Worm (Caenorhabditis elegans) whole organism, L4 larva: ENCODE results near the gene B0034.7.

Experiments
- F26F4.8 ChIP-seq: fragments of 200-800 bp; sonication (Bioruptor generic); conservative IDR thresholded peaks from 2 replicates; pipeline ENCODE4 v1.3.6; 2022; ENCODE audit warnings: missing genetic modification characterization, missing compliant biosample characterization
- F37D6.2 ChIP-seq: sonication (generic microtip); optimal IDR thresholded peaks from 2 replicates; lab custom pipeline; 2016; ENCODE audit warnings: mild to moderate bottlenecking, missing genetic modification characterization, missing compliant biosample characterization
- F44E2.7 ChIP-seq: fragments of 200-800 bp; sonication (Bioruptor generic); IDR thresholded peaks from 2 replicates; pipeline ENCODE4 v2.1.2; 2022; ENCODE audit warnings: missing genetic modification characterization, missing compliant biosample characterization
- T20F7.1 ChIP-seq: fragments of 200-800 bp; sonication (Bioruptor generic); optimal IDR thresholded peaks from 2 replicates; lab custom pipeline; 2018; ENCODE audit warnings: mild to moderate bottlenecking, missing genetic modification characterization, missing compliant biosample characterization
- T26A8.4 ChIP-seq: fragments of 200-800 bp; sonication (Bioruptor generic); IDR thresholded peaks from 2 replicates; pipeline ENCODE4 v1.3.6; 2022; ENCODE audit warnings: missing genetic modification characterization, missing compliant biosample characterization
- Y48G9A.11 ChIP-seq: fragments of 200-800 bp; sonication (Bioruptor generic); IDR thresholded peaks from 2 replicates; pipeline ENCODE4 v1.3.6; 2022; ENCODE audit warnings: missing genetic modification reagents, missing genetic modification characterization, missing compliant biosample characterization
- Y75B8A.6 ChIP-seq: fragments of 200-800 bp; sonication (Bioruptor generic); IDR thresholded peaks from 2 replicates; pipeline ENCODE4 v1.3.6; 2022; ENCODE audit warnings: missing genetic modification reagents, missing genetic modification characterization, missing compliant biosample characterization
- ZK337.2 ChIP-seq: fragments of 200-800 bp; sonication (Bioruptor generic); IDR thresholded peaks from 2 replicates; pipeline ENCODE4 v1.3.6; 2022; ENCODE audit warnings: missing genetic modification reagents, missing genetic modification characterization, missing compliant biosample characterization
- ZK546.5 ChIP-seq, 2 experiments: sonication (generic microtip); optimal IDR thresholded peaks; 2 replicates each; lab custom pipeline; 2017; ENCODE audit warnings: missing biosample characterization in 2 of 2, missing genetic modification characterization in 2 of 2
- aha-1 ChIP-seq: fragments of 150-350 bp; peaks from one replicate; lab custom pipeline; 2014; ENCODE audit warnings: missing biosample characterization, missing genetic modification characterization
- aly-2 ChIP-seq: sonication (generic microtip); optimal IDR thresholded peaks from 2 replicates; lab custom pipeline; 2018; ENCODE audit warnings: missing biosample characterization, missing genetic modification characterization
- arid-1 ChIP-seq: fragments of 200-800 bp; sonication (Bioruptor generic); conservative IDR thresholded peaks from 2 replicates; pipeline ENCODE4 v1.3.6; 2022; ENCODE audit warnings: missing genetic modification reagents, missing genetic modification characterization, missing compliant biosample characterization
- attf-4 ChIP-seq: sonication (generic microtip); optimal IDR thresholded peaks from 3 replicates; lab custom pipeline; 2017; ENCODE audit warnings: missing biosample characterization, missing genetic modification characterization
- ceh-20 ChIP-seq: fragments of 200-800 bp; sonication (Bioruptor generic); IDR thresholded peaks from 2 replicates; pipeline ENCODE4 v1.3.6; 2022; ENCODE audit warnings: missing genetic modification reagents, missing genetic modification characterization, missing compliant biosample characterization
- ceh-32 ChIP-seq: sonication (generic microtip); optimal IDR thresholded peaks from 2 replicates; lab custom pipeline; 2016; ENCODE audit warnings: mild to moderate bottlenecking, missing genetic modification characterization, missing compliant biosample characterization; ENCODE audit not compliant: poor library complexity
- ceh-44 ChIP-seq: fragments of 200-800 bp; sonication (Bioruptor generic); IDR thresholded peaks from 2 replicates; pipeline ENCODE4 v1.3.6; 2022; ENCODE audit warnings: missing genetic modification reagents, missing genetic modification characterization, missing compliant biosample characterization
- ceh-62 ChIP-seq: sonication (generic microtip); optimal IDR thresholded peaks from 2 replicates; lab custom pipeline; 2017; ENCODE audit warnings: missing biosample characterization, missing genetic modification characterization
- ces-1 ChIP-seq: fragments of 150-350 bp; sonication (generic microtip); optimal IDR thresholded peaks from 4 replicates; lab custom pipeline; 2014; ENCODE audit warnings: missing biosample characterization, missing genetic modification reagents, missing genetic modification characterization
- daf-19 ChIP-seq: fragments of 200-800 bp; sonication (Bioruptor generic); conservative IDR thresholded peaks from 2 replicates; pipeline ENCODE4 v1.3.6; 2022; ENCODE audit warnings: missing genetic modification characterization, missing compliant biosample characterization
- dmd-8 ChIP-seq: fragments of 200-800 bp; sonication (Bioruptor generic); IDR thresholded peaks from 2 replicates; pipeline ENCODE4 v1.3.6; 2022; ENCODE audit warnings: missing genetic modification characterization, missing compliant biosample characterization
- duxl-1 ChIP-seq: sonication (generic microtip); optimal IDR thresholded peaks from 2 replicates; lab custom pipeline; 2016; ENCODE audit warnings: mild to moderate bottlenecking, missing genetic modification characterization, moderate library complexity, missing compliant biosample characterization; ENCODE audit not compliant: poor library complexity
- egl-27 ChIP-seq: sonication (generic microtip); optimal IDR thresholded peaks from 3 replicates; lab custom pipeline; 2017; ENCODE audit warnings: missing biosample characterization, missing genetic modification reagents, missing genetic modification characterization
- egl-43 ChIP-seq: fragments of 200-800 bp; sonication (Bioruptor generic); IDR thresholded peaks from 2 replicates; pipeline ENCODE4 v1.3.6; 2022; ENCODE audit warnings: missing genetic modification reagents, missing genetic modification characterization, missing compliant biosample characterization
- fkh-10 ChIP-seq: fragments of 150-350 bp; optimal IDR thresholded peaks from 2 replicates; lab custom pipeline; 2014; ENCODE audit warnings: missing biosample characterization, missing genetic modification reagents, missing genetic modification characterization
- gei-8 ChIP-seq: fragments of 200-800 bp; sonication (Bioruptor generic); optimal IDR thresholded peaks from 2 replicates; lab custom pipeline; 2018; ENCODE audit warnings: mild to moderate bottlenecking, missing genetic modification characterization, missing compliant biosample characterization
- hlh-11 ChIP-seq: fragments of 200-800 bp; sonication (Bioruptor generic); optimal IDR thresholded peaks from 2 replicates; lab custom pipeline; 2018; ENCODE audit warnings: mild to moderate bottlenecking, missing genetic modification characterization, missing compliant biosample characterization
- hmg-1.1 ChIP-seq: fragments of 200-800 bp; sonication (Bioruptor generic); IDR thresholded peaks from 2 replicates; pipeline ENCODE4 v1.3.6; 2022; ENCODE audit warnings: missing genetic modification reagents, missing genetic modification characterization, missing compliant biosample characterization
- lin-1 ChIP-seq: fragments of 200-800 bp; sonication (Bioruptor generic); IDR thresholded peaks from 2 replicates; pipeline ENCODE4 v1.3.6; 2022; ENCODE audit warnings: missing genetic modification reagents, missing genetic modification characterization, missing compliant biosample characterization
- lin-13 ChIP-seq: fragments of 150-350 bp; optimal IDR thresholded peaks from 2 replicates; lab custom pipeline; 2014; ENCODE audit warnings: missing biosample characterization, missing genetic modification reagents, missing genetic modification characterization
- lin-39 ChIP-seq: fragments of 150-350 bp; optimal IDR thresholded peaks from 2 replicates; lab custom pipeline; 2014; ENCODE audit warnings: missing biosample characterization, missing genetic modification reagents, missing genetic modification characterization
- madf-5 ChIP-seq, 2 experiments: fragments of 200-800 bp; sonication (Bioruptor generic); IDR thresholded peaks; 2 replicates each; pipeline ENCODE4 v1.3.6; 2022; ENCODE audit warnings: missing compliant biosample characterization in 2 of 2, missing genetic modification characterization in 2 of 2
- mdt-29 ChIP-seq: fragments of 200-800 bp; sonication (Bioruptor generic); IDR thresholded peaks from 2 replicates; pipeline ENCODE4 v1.3.6; 2022; ENCODE audit warnings: missing genetic modification reagents, missing genetic modification characterization, missing compliant biosample characterization
- nhr-10 ChIP-seq: fragments of 150-350 bp; optimal IDR thresholded peaks from 2 replicates; lab custom pipeline; 2014; ENCODE audit warnings: missing biosample characterization, missing genetic modification characterization
- nhr-102 ChIP-seq: sonication (generic microtip); optimal IDR thresholded peaks from 2 replicates; lab custom pipeline; 2016; ENCODE audit warnings: mild to moderate bottlenecking, missing genetic modification characterization, moderate library complexity, missing compliant biosample characterization
- nhr-111 ChIP-seq: fragments of 200-800 bp; sonication (Bioruptor generic); optimal IDR thresholded peaks from 2 replicates; lab custom pipeline; 2018; ENCODE audit warnings: mild to moderate bottlenecking, missing genetic modification characterization, missing compliant biosample characterization
- nhr-237 ChIP-seq: sonication (generic microtip); optimal IDR thresholded peaks from 2 replicates; lab custom pipeline; 2017; ENCODE audit warnings: missing biosample characterization, missing genetic modification characterization
- nhr-28 ChIP-seq: fragments of 150-350 bp; optimal IDR thresholded peaks from 2 replicates; lab custom pipeline; 2014; ENCODE audit warnings: missing biosample characterization, missing genetic modification characterization
- nhr-6 ChIP-seq: fragments of 150-350 bp; optimal IDR thresholded peaks from 2 replicates; lab custom pipeline; 2014; ENCODE audit warnings: missing biosample characterization, missing genetic modification characterization
- php-3 ChIP-seq: fragments of 200-800 bp; sonication (Bioruptor generic); IDR thresholded peaks from 2 replicates; pipeline ENCODE4 v1.3.6; 2022; ENCODE audit warnings: missing genetic modification reagents, missing genetic modification characterization, missing compliant biosample characterization
- saeg-2 ChIP-seq: fragments of 200-800 bp; sonication (Bioruptor generic); IDR thresholded peaks from 2 replicates; pipeline ENCODE4 v1.3.6; 2022; ENCODE audit warnings: missing genetic modification reagents, missing genetic modification characterization, missing compliant biosample characterization
- sdz-12 ChIP-seq: fragments of 200-800 bp; sonication (Bioruptor generic); optimal IDR thresholded peaks from 2 replicates; lab custom pipeline; 2018; ENCODE audit warnings: mild to moderate bottlenecking, missing genetic modification characterization, missing compliant biosample characterization
- snpc-1.2 ChIP-seq: fragments of 200-800 bp; sonication (Bioruptor generic); IDR thresholded peaks from 2 replicates; pipeline ENCODE4 v1.3.6; 2022; ENCODE audit warnings: missing genetic modification reagents, missing genetic modification characterization, missing compliant biosample characterization
- snpc-4 ChIP-seq: fragments of 150-350 bp; optimal IDR thresholded peaks from 2 replicates; lab custom pipeline; 2014; ENCODE audit warnings: missing biosample characterization, missing genetic modification characterization
- spr-1 ChIP-seq: sonication (generic microtip); optimal IDR thresholded peaks from 2 replicates; lab custom pipeline; 2016; ENCODE audit warnings: mild to moderate bottlenecking, missing genetic modification characterization, missing compliant biosample characterization
- tag-97 ChIP-seq: fragments of 200-800 bp; sonication (Bioruptor generic); IDR thresholded peaks from 2 replicates; pipeline ENCODE4 v1.3.6; 2022; ENCODE audit warnings: missing genetic modification characterization, missing compliant biosample characterization
- unc-130 ChIP-seq: sonication (generic microtip); optimal IDR thresholded peaks from 2 replicates; lab custom pipeline; 2016; ENCODE audit warnings: missing genetic modification reagents, missing genetic modification characterization, missing compliant biosample characterization
- unc-62 ChIP-seq, 3 experiments: fragments of 150-350 bp in 1 of 3; sonication (generic microtip); optimal IDR thresholded peaks in 2 of 3; peaks in 1 of 3; 1 replicate in 1 of 3; 2 replicates in 2 of 3; lab custom pipeline; 2014 to 2017; ENCODE audit warnings: missing biosample characterization in 3 of 3, missing genetic modification characterization in 3 of 3, missing genetic modification reagents in 3 of 3, missing genotype in 1 of 3
- vab-7 ChIP-seq: fragments of 200-800 bp; sonication (Bioruptor generic); IDR thresholded peaks from 2 replicates; pipeline ENCODE4 v1.3.6; 2022; ENCODE audit warnings: missing genetic modification reagents, missing genetic modification characterization, missing compliant biosample characterization
- zag-1 ChIP-seq: fragments of 150-350 bp; optimal IDR thresholded peaks from 2 replicates; lab custom pipeline; 2014; ENCODE audit warnings: missing biosample characterization, missing genetic modification characterization
- ztf-7 ChIP-seq: fragments of 150-350 bp; optimal IDR thresholded peaks from 2 replicates; lab custom pipeline; 2014; ENCODE audit warnings: missing biosample characterization, missing genetic modification characterization

B0034.7 gene

DNA sequence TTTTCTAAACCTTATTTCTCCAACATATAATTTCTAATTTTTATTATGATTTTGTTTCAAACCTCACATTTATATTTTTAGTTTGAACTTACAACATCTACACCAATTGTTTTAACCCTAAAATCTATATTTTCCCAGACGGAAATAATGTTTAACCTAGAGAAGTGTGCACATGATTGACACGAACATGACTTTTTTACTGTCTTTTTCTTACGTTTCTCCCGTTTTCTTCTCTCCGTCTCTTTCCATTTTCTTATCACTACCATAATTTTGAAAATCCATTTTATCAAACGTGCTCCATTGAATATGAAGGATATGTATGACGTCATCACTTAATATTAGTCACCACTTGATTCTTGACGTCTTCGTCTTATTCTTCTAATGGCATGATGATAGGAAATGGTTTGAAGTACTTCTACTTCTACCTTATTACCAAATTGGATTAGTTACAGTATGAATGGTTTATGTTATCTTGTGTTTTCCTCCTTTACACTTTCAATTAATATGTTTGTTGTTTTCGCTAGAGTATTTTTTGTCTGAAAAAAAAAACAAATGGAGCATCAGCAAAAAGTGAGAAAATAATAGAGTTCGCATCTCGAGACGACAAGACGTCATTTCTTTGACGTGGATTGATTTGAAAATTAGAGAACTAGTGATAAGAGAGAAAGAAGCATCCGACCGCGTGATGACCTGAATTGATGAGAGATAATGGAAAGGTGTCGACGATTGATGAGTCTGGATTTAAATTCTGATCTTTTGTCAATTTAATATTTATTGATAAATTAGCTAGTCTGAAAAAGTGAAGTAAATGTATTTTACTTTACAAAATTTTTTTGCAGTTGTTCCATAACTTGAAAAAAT is 29.3 kb upstream of the B0034.7 start (continued):
- no peak for TF ChIP-seq lin-39
- peak; percentile 81 for TF ChIP-seq nhr-28 (tag; lab: Kevin White, UChicago)
- no peak for TF ChIP-seq Y48G9A.11
- TF ChIP-seq spr-1 (tag; lab: Kevin White, UChicago), result no peak
- TF ChIP-seq unc-130, result no peak
- no peak for TF ChIP-seq arid-1 (GFP tag; lab: Robert Waterston, UW)
- TF ChIP-seq saeg-2 (GFP tag; lab: Robert Waterston, UW), result no peak
- no peak for TF ChIP-seq snpc-4 (tag; lab: Kevin White, UChicago)
- TF ChIP-seq daf-19 (GFP tag; lab: Robert Waterston, UW), result no peak
- no peak for TF ChIP-seq aha-1 (tag; lab: Kevin White, UChicago)
- TF ChIP-seq F44E2.7 (GFP tag; lab: Robert Waterston, UW), result no peak
- TF ChIP-seq duxl-1 (tag; lab: Kevin White, UChicago), result no peak
- TF ChIP-seq nhr-102 (tag; lab: Kevin White, UChicago), result no peak
- TF ChIP-seq dmd-8 (GFP tag; lab: Robert Waterston, UW), result no peak
- TF ChIP-seq aly-2 (tag; lab: Kevin White, UChicago), result no peak
- TF ChIP-seq ceh-32 (tag; lab: Kevin White, UChicago), result no peak
- no peak for TF ChIP-seq attf-4
- peak; percentile 68 for TF ChIP-seq php-3 (GFP tag; lab: Robert Waterston, UW)
- no peak for TF ChIP-seq ztf-7 (tag; lab: Kevin White, UChicago)
- TF ChIP-seq F26F4.8 (GFP tag; lab: Robert Waterston, UW), result no peak
- no peak for TF ChIP-seq Y75B8A.6 (GFP tag; lab: Robert Waterston, UW)
- no peak for TF ChIP-seq gei-8 (GFP tag; lab: Kevin White, UChicago)
- TF ChIP-seq ceh-62 (tag; lab: Kevin White, UChicago), result no peak
- TF ChIP-seq lin-13 (GFP tag; lab: Kevin White, UChicago), result no peak
- TF ChIP-seq ZK337.2 (GFP tag; lab: Robert Waterston, UW), result no peak
- TF ChIP-seq nhr-10, result no peak
- no peak for TF ChIP-seq madf-5 (GFP tag; IDR thresholded peaks at IDR 0.05; lab: Robert Waterston, UW)
- no peak for TF ChIP-seq nhr-111 (GFP tag; lab: Kevin White, UChicago)
- no peak for TF ChIP-seq hmg-1.1 (GFP tag; lab: Robert Waterston, UW)
- TF ChIP-seq snpc-1.2, result no peak
- no peak for TF ChIP-seq vab-7
- TF ChIP-seq nhr-237 (tag; lab: Kevin White, UChicago), result no peak
- TF ChIP-seq egl-27 (tag; lab: Kevin White, UChicago), result no peak
- no peak for TF ChIP-seq nhr-6 (tag; lab: Kevin White, UChicago)
- no peak for TF ChIP-seq ces-1 (GFP tag; lab: Kevin White, UChicago)
- TF ChIP-seq ZK546.5 (tag; optimal IDR thresholded peaks at IDR 0.05; lab: Kevin White, UChicago), result no peak
- TF ChIP-seq mdt-29 (GFP tag; lab: Robert Waterston, UW), result 0 out of 2 replicates have a peak, but pooled peaks have one; percentile 15
- TF ChIP-seq unc-62 (GFP tag; optimal IDR thresholded peaks at IDR 0.05 in 1 of 2; lab: Kevin White, UChicago), result peak; percentile 86 to 98
- no peak for TF ChIP-seq unc-62 (tag; optimal IDR thresholded peaks at IDR 0.05; lab: Kevin White, UChicago)
- peak; percentile 77 for TF ChIP-seq hlh-11 (tag; lab: Kevin White, UChicago)
- TF ChIP-seq ceh-44 (GFP tag; lab: Robert Waterston, UW), result no peak
- peak; percentile 59; the same call in 1 of the 2 replicates for TF ChIP-seq ceh-20 (GFP tag; lab: Robert Waterston, UW)
- peak; percentile 43 for TF ChIP-seq T20F7.1
- TF ChIP-seq sdz-12 (GFP tag; lab: Kevin White, UChicago), result no peak
- TF ChIP-seq egl-43, result no peak
- no peak for TF ChIP-seq F37D6.2 (tag; lab: Kevin White, UChicago)
- no peak for TF ChIP-seq zag-1 (tag; lab: Kevin White, UChicago)
- no peak for TF ChIP-seq tag-97 (GFP tag; lab: Robert Waterston, UW)
- TF ChIP-seq T26A8.4 (GFP tag; lab: Robert Waterston, UW), result no peak
- no peak for TF ChIP-seq fkh-10 (GFP tag; lab: Kevin White, UChicago)
- TF ChIP-seq lin-1 (GFP tag; lab: Robert Waterston, UW), result peak; percentile 48
